Worm (Caenorhabditis elegans) whole organism, L4 larva: ENCODE data around the gene mip-2.

Source experiments
- D1046.2 ChIP-seq: fragments of 200-800 bp; sonication (Bioruptor generic); IDR thresholded peaks from 2 replicates; pipeline ENCODE4 v1.3.6; 2022; ENCODE audit warnings: missing genetic modification characterization, missing compliant biosample characterization
- F26F4.8 ChIP-seq: fragments of 200-800 bp; sonication (Bioruptor generic); conservative IDR thresholded peaks from 2 replicates; pipeline ENCODE4 v1.3.6; 2022; ENCODE audit warnings: missing genetic modification characterization, missing compliant biosample characterization
- R02D3.7 ChIP-seq: fragments of 150-350 bp; sonication (generic microtip); optimal IDR thresholded peaks from 3 replicates; lab custom pipeline; 2014; ENCODE audit warnings: missing biosample characterization, missing genetic modification characterization
- T26A8.4 ChIP-seq: fragments of 200-800 bp; sonication (Bioruptor generic); IDR thresholded peaks from 2 replicates; pipeline ENCODE4 v1.3.6; 2022; ENCODE audit warnings: missing genetic modification characterization, missing compliant biosample characterization
- Y105C5A.15 ChIP-seq: fragments of 200-800 bp; sonication (Bioruptor generic); IDR thresholded peaks from 2 replicates; pipeline ENCODE4 v1.3.6; 2022; ENCODE audit warnings: missing genetic modification characterization, missing compliant biosample characterization
- Y48G9A.11 ChIP-seq: fragments of 200-800 bp; sonication (Bioruptor generic); IDR thresholded peaks from 2 replicates; pipeline ENCODE4 v1.3.6; 2022; ENCODE audit warnings: missing genetic modification reagents, missing genetic modification characterization, missing compliant biosample characterization
- Y5F2A.4 ChIP-seq: fragments of 200-800 bp; sonication (Bioruptor generic); optimal IDR thresholded peaks from 2 replicates; lab custom pipeline; 2018; ENCODE audit warnings: mild to moderate bottlenecking, missing genetic modification characterization, missing compliant biosample characterization
- Y75B8A.6 ChIP-seq: fragments of 200-800 bp; sonication (Bioruptor generic); IDR thresholded peaks from 2 replicates; pipeline ENCODE4 v1.3.6; 2022; ENCODE audit warnings: missing genetic modification reagents, missing genetic modification characterization, missing compliant biosample characterization
- aly-2 ChIP-seq: sonication (generic microtip); optimal IDR thresholded peaks from 2 replicates; lab custom pipeline; 2018; ENCODE audit warnings: missing biosample characterization, missing genetic modification characterization
- arid-1 ChIP-seq: fragments of 200-800 bp; sonication (Bioruptor generic); conservative IDR thresholded peaks from 2 replicates; pipeline ENCODE4 v1.3.6; 2022; ENCODE audit warnings: missing genetic modification reagents, missing genetic modification characterization, missing compliant biosample characterization
- ceh-20 ChIP-seq: fragments of 200-800 bp; sonication (Bioruptor generic); IDR thresholded peaks from 2 replicates; pipeline ENCODE4 v1.3.6; 2022; ENCODE audit warnings: missing genetic modification reagents, missing genetic modification characterization, missing compliant biosample characterization
- ceh-44 ChIP-seq: fragments of 200-800 bp; sonication (Bioruptor generic); IDR thresholded peaks from 2 replicates; pipeline ENCODE4 v1.3.6; 2022; ENCODE audit warnings: missing genetic modification reagents, missing genetic modification characterization, missing compliant biosample characterization
- ceh-82 ChIP-seq: sonication (generic microtip); optimal IDR thresholded peaks from 2 replicates; lab custom pipeline; 2017; ENCODE audit warnings: missing biosample characterization, missing genetic modification characterization
- daf-19 ChIP-seq: fragments of 200-800 bp; sonication (Bioruptor generic); conservative IDR thresholded peaks from 2 replicates; pipeline ENCODE4 v1.3.6; 2022; ENCODE audit warnings: missing genetic modification characterization, missing compliant biosample characterization
- daf-8 ChIP-seq: fragments of 200-800 bp; sonication (Bioruptor generic); IDR thresholded peaks from 2 replicates; pipeline ENCODE4 v1.3.6; 2022; ENCODE audit warnings: missing genetic modification characterization, missing compliant biosample characterization
- dmd-6 ChIP-seq: fragments of 200-800 bp; sonication (Bioruptor generic); IDR thresholded peaks from 2 replicates; pipeline ENCODE4 v1.3.6; 2022; ENCODE audit warnings: missing genetic modification reagents, missing genetic modification characterization, missing compliant biosample characterization
- dmd-8 ChIP-seq: fragments of 200-800 bp; sonication (Bioruptor generic); IDR thresholded peaks from 2 replicates; pipeline ENCODE4 v1.3.6; 2022; ENCODE audit warnings: missing genetic modification characterization, missing compliant biosample characterization
- dmd-9 ChIP-seq: fragments of 200-800 bp; sonication (Bioruptor generic); IDR thresholded peaks from 2 replicates; pipeline ENCODE4 v1.3.6; 2022; ENCODE audit warnings: missing genetic modification reagents, missing genetic modification characterization, missing compliant biosample characterization
- dpl-1 ChIP-seq: fragments of 150-350 bp; optimal IDR thresholded peaks from 2 replicates; lab custom pipeline; 2014; ENCODE audit warnings: missing biosample characterization, missing genetic modification reagents, missing genetic modification characterization
- dve-1 ChIP-seq: sonication (generic microtip); optimal IDR thresholded peaks from 2 replicates; lab custom pipeline; 2017; ENCODE audit warnings: antibody characterized with exemption, mild to moderate bottlenecking, missing genetic modification characterization, missing compliant biosample characterization; ENCODE audit not compliant: insufficient read depth
- egl-43 ChIP-seq: fragments of 200-800 bp; sonication (Bioruptor generic); IDR thresholded peaks from 2 replicates; pipeline ENCODE4 v1.3.6; 2022; ENCODE audit warnings: missing genetic modification reagents, missing genetic modification characterization, missing compliant biosample characterization
- fkh-10 ChIP-seq: fragments of 150-350 bp; optimal IDR thresholded peaks from 2 replicates; lab custom pipeline; 2014; ENCODE audit warnings: missing biosample characterization, missing genetic modification reagents, missing genetic modification characterization
- fos-1 ChIP-seq: fragments of 150-350 bp; optimal IDR thresholded peaks from 2 replicates; lab custom pipeline; 2014; ENCODE audit warnings: missing biosample characterization, missing genetic modification characterization
- lin-1 ChIP-seq: fragments of 200-800 bp; sonication (Bioruptor generic); IDR thresholded peaks from 2 replicates; pipeline ENCODE4 v1.3.6; 2022; ENCODE audit warnings: missing genetic modification reagents, missing genetic modification characterization, missing compliant biosample characterization
- lin-13 ChIP-seq: fragments of 150-350 bp; optimal IDR thresholded peaks from 2 replicates; lab custom pipeline; 2014; ENCODE audit warnings: missing biosample characterization, missing genetic modification reagents, missing genetic modification characterization
- lin-15B ChIP-seq: fragments of 150-350 bp; sonication (generic microtip); optimal IDR thresholded peaks from 3 replicates; lab custom pipeline; 2014; ENCODE audit warnings: missing biosample characterization, missing genetic modification characterization
- lir-3 ChIP-seq: sonication (generic microtip); optimal IDR thresholded peaks from 2 replicates; lab custom pipeline; 2016; ENCODE audit warnings: mild to moderate bottlenecking, missing genetic modification characterization, missing compliant biosample characterization
- madf-9 ChIP-seq: fragments of 200-800 bp; sonication (Bioruptor generic); conservative IDR thresholded peaks from 2 replicates; pipeline ENCODE4 v1.3.6; 2022; ENCODE audit warnings: missing genetic modification reagents, missing genetic modification characterization, missing compliant biosample characterization
- mdl-1 ChIP-seq, 2 experiments: fragments of 150-350 bp in 1 of 2; sonication (generic microtip) in 1 of 2; optimal IDR thresholded peaks; 2 replicates each; lab custom pipeline; 2014 to 2017; ENCODE audit warnings: missing biosample characterization in 2 of 2, missing genetic modification characterization in 2 of 2
- mdt-29 ChIP-seq: fragments of 200-800 bp; sonication (Bioruptor generic); IDR thresholded peaks from 2 replicates; pipeline ENCODE4 v1.3.6; 2022; ENCODE audit warnings: missing genetic modification reagents, missing genetic modification characterization, missing compliant biosample characterization
- mes-2 ChIP-seq: sonication (generic microtip); optimal IDR thresholded peaks from 2 replicates; lab custom pipeline; 2016; ENCODE audit warnings: missing genotype, mild to moderate bottlenecking, missing genetic modification characterization, missing compliant biosample characterization; ENCODE audit not compliant: poor library complexity, severe bottlenecking
- mxl-2 ChIP-seq: fragments of 200-800 bp; sonication (Bioruptor generic); conservative IDR thresholded peaks from 2 replicates; pipeline ENCODE4 v1.3.6; 2022; ENCODE audit warnings: missing genetic modification reagents, missing genetic modification characterization, missing compliant biosample characterization
- mxl-3 ChIP-seq: fragments of 200-800 bp; sonication (Bioruptor generic); optimal IDR thresholded peaks from 2 replicates; lab custom pipeline; 2018; ENCODE audit warnings: mild to moderate bottlenecking, missing genetic modification characterization, missing compliant biosample characterization
- nhr-10 ChIP-seq: fragments of 150-350 bp; optimal IDR thresholded peaks from 2 replicates; lab custom pipeline; 2014; ENCODE audit warnings: missing biosample characterization, missing genetic modification characterization
- nhr-237 ChIP-seq: sonication (generic microtip); optimal IDR thresholded peaks from 2 replicates; lab custom pipeline; 2017; ENCODE audit warnings: missing biosample characterization, missing genetic modification characterization
- nhr-25 ChIP-seq: sonication (generic microtip); optimal IDR thresholded peaks from 2 replicates; lab custom pipeline; 2017; ENCODE audit warnings: missing genetic modification characterization, mild to moderate bottlenecking, missing compliant biosample characterization, antibody characterized with exemption, moderate library complexity, borderline replicate concordance; ENCODE audit not compliant: insufficient read depth
- nhr-41 ChIP-seq: fragments of 200-800 bp; sonication (Bioruptor generic); IDR thresholded peaks from 2 replicates; pipeline ENCODE4 v1.3.6; 2022; ENCODE audit warnings: missing genetic modification reagents, missing genetic modification characterization, missing compliant biosample characterization
- nhr-6 ChIP-seq: fragments of 150-350 bp; optimal IDR thresholded peaks from 2 replicates; lab custom pipeline; 2014; ENCODE audit warnings: missing biosample characterization, missing genetic modification characterization
- nhr-76 ChIP-seq: fragments of 150-350 bp; optimal IDR thresholded peaks from 2 replicates; lab custom pipeline; 2014; ENCODE audit warnings: missing biosample characterization, missing genetic modification characterization
- nhr-77 ChIP-seq: fragments of 150-350 bp; optimal IDR thresholded peaks from 2 replicates; lab custom pipeline; 2014; ENCODE audit warnings: missing biosample characterization, missing genetic modification characterization
- pha-4 ChIP-seq, 2 experiments: fragments of 150-350 bp in 1 of 2; fragments of 200-800 bp in 1 of 2; sonication (Bioruptor generic) in 1 of 2; IDR thresholded peaks in 1 of 2; optimal IDR thresholded peaks in 1 of 2; 2 replicates each; pipeline versions ENCODE4 v1.3.6 to Lab custom; 2014 to 2022; ENCODE audit warnings: missing genetic modification characterization in 2 of 2, missing genetic modification reagents in 2 of 2, missing biosample characterization in 1 of 2, missing compliant biosample characterization in 1 of 2
- skn-1 ChIP-seq: fragments of 150-350 bp; optimal IDR thresholded peaks from 2 replicates; lab custom pipeline; 2014; ENCODE audit warnings: missing biosample characterization, missing genetic modification characterization
- snpc-1.2 ChIP-seq: fragments of 200-800 bp; sonication (Bioruptor generic); IDR thresholded peaks from 2 replicates; pipeline ENCODE4 v1.3.6; 2022; ENCODE audit warnings: missing genetic modification reagents, missing genetic modification characterization, missing compliant biosample characterization
- spr-1 ChIP-seq: sonication (generic microtip); optimal IDR thresholded peaks from 2 replicates; lab custom pipeline; 2016; ENCODE audit warnings: mild to moderate bottlenecking, missing genetic modification characterization, missing compliant biosample characterization
- tra-1 ChIP-seq: fragments of 200-800 bp; sonication (Bioruptor generic); IDR thresholded peaks from 2 replicates; pipeline ENCODE4 v1.3.6; 2022; ENCODE audit warnings: missing genetic modification reagents, missing genetic modification characterization, missing compliant biosample characterization
- unc-130 ChIP-seq: sonication (generic microtip); optimal IDR thresholded peaks from 2 replicates; lab custom pipeline; 2016; ENCODE audit warnings: missing genetic modification reagents, missing genetic modification characterization, missing compliant biosample characterization
- unc-39 ChIP-seq: sonication (generic microtip); optimal IDR thresholded peaks from 2 replicates; lab custom pipeline; 2017; ENCODE audit warnings: missing biosample characterization, missing genetic modification characterization
- zag-1 ChIP-seq: fragments of 150-350 bp; optimal IDR thresholded peaks from 2 replicates; lab custom pipeline; 2014; ENCODE audit warnings: missing biosample characterization, missing genetic modification characterization
- zfp-2 ChIP-seq: sonication (generic microtip); optimal IDR thresholded peaks from 2 replicates; lab custom pipeline; 2016; ENCODE audit warnings: mild to moderate bottlenecking, missing genetic modification characterization, missing compliant biosample characterization
- zip-2 ChIP-seq: fragments of 150-350 bp; optimal IDR thresholded peaks from 2 replicates; lab custom pipeline; 2014; ENCODE audit warnings: missing biosample characterization, missing genetic modification characterization

mip-2 gene

DNA sequence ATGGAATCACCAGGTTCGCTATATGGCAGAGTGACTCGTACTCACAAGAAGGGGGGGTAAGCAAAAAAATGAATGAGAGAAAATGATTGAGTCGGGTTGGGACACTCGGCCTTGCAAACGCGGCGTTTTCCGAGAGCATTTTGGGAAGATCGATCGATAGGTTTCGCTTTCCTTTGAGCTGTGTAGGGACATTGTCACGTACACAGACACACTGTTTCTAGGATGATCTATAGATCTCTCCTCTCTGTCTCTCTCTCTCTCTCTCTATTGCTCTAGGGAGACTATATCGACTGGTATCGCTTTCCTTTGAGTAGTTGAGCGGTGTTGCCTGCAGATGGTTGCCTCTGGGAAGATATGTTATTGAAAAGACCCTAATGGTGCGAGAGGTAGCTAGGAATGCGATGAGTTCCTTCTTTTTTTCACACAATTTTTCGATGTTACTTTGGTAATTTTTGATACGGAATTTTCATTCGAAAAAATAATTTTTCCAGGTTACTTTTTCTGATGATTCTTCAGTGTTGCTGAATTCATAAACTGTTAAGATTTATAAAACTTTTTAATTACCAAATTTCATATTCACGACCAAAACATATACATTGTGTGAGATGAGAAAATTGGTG is 21.9 kb downstream of the mip-2 start, which contains the start of gene H37A05.4 (continued):
- no peak for TF ChIP-seq unc-39
- TF ChIP-seq R02D3.7, result no peak
- TF ChIP-seq madf-9 (GFP tag; lab: Robert Waterston, UW), result no peak
- no peak for TF ChIP-seq F26F4.8 (GFP tag; lab: Robert Waterston, UW)
- TF ChIP-seq Y75B8A.6 (GFP tag; lab: Robert Waterston, UW), result no peak
- peak; percentile 5 for TF ChIP-seq mxl-3 (GFP tag; lab: Kevin White, UChicago)
- no peak for TF ChIP-seq zag-1 (tag; lab: Kevin White, UChicago)
- TF ChIP-seq aly-2 (tag; lab: Kevin White, UChicago), result no peak
- no peak for TF ChIP-seq mdl-1 (tag; optimal IDR thresholded peaks at IDR 0.05; lab: Kevin White, UChicago)
- TF ChIP-seq zfp-2 (tag; lab: Kevin White, UChicago), result no peak
- TF ChIP-seq nhr-41, result peak; percentile 16; the same call in 1 of the 2 replicates
- no peak for TF ChIP-seq ceh-82 (tag; lab: Kevin White, UChicago)
- TF ChIP-seq snpc-1.2 (GFP tag; lab: Robert Waterston, UW), result no peak
- TF ChIP-seq egl-43, result 0 out of 2 replicates have a peak, but pooled peaks have one; percentile 35
- TF ChIP-seq dmd-6 (GFP tag; lab: Robert Waterston, UW), result peak; percentile 31
- TF ChIP-seq daf-8 (GFP tag; lab: Robert Waterston, UW), result no peak
- TF ChIP-seq unc-130, result no peak
- TF ChIP-seq skn-1 (tag; lab: Kevin White, UChicago), result no peak
- peak; percentile 51; the same call in 1 of the 2 replicates for TF ChIP-seq pha-4 (GFP tag; IDR thresholded peaks at IDR 0.05; lab: Robert Waterston, UW)
- TF ChIP-seq pha-4 (tag; optimal IDR thresholded peaks at IDR 0.05; lab: Kevin White, UChicago), result no peak
- TF ChIP-seq mdt-29, result peak; percentile 18; the same call in 1 of the 2 replicates
- TF ChIP-seq zip-2 (tag; lab: Kevin White, UChicago), result peak; percentile 35
- no peak for TF ChIP-seq dpl-1 (GFP tag; lab: Kevin White, UChicago)
- no peak for TF ChIP-seq nhr-25
- TF ChIP-seq spr-1 (tag; lab: Kevin White, UChicago), result peak; percentile 8
- TF ChIP-seq Y48G9A.11 (GFP tag; lab: Robert Waterston, UW), result peak; percentile 50; the same call in 1 of the 2 replicates
- TF ChIP-seq dmd-8 (GFP tag; lab: Robert Waterston, UW), result no peak
- no peak for TF ChIP-seq nhr-237 (tag; lab: Kevin White, UChicago)
- TF ChIP-seq daf-19, result no peak
- peak; percentile 60; the same call in 1 of the 2 replicates for TF ChIP-seq ceh-20
- TF ChIP-seq tra-1, result no peak
- TF ChIP-seq dmd-9, result no peak
- TF ChIP-seq lir-3 (tag; lab: Kevin White, UChicago), result no peak
- TF ChIP-seq fkh-10 (GFP tag; lab: Kevin White, UChicago), result no peak
- TF ChIP-seq nhr-6 (tag; lab: Kevin White, UChicago), result no peak
- TF ChIP-seq arid-1 (GFP tag; lab: Robert Waterston, UW), result peak; percentile 42; the same call in 1 of the 2 replicates
- TF ChIP-seq lin-13 (GFP tag; lab: Kevin White, UChicago), result no peak
- TF ChIP-seq mxl-2, result no peak
- no peak for TF ChIP-seq ceh-44 (GFP tag; lab: Robert Waterston, UW)
- TF ChIP-seq lin-15B (tag; lab: Kevin White, UChicago), result no peak
- peak; percentile 38 for TF ChIP-seq mes-2 (tag; lab: Kevin White, UChicago)
- 0 out of 2 replicates have a peak, but pooled peaks have one; percentile 22 for TF ChIP-seq lin-1 (GFP tag; lab: Robert Waterston, UW)
- TF ChIP-seq D1046.2 (GFP tag; lab: Robert Waterston, UW), result 0 out of 2 replicates have a peak, but pooled peaks have one; percentile 42
- peak; percentile 81 for TF ChIP-seq Y105C5A.15 (GFP tag; lab: Robert Waterston, UW)
- peak; percentile 50; the same call in 1 of the 2 replicates for TF ChIP-seq T26A8.4 (GFP tag; lab: Robert Waterston, UW)
- peak; percentile 39 for TF ChIP-seq Y5F2A.4 (GFP tag; lab: Kevin White, UChicago)
- TF ChIP-seq nhr-77 (tag; lab: Kevin White, UChicago), result no peak
- no peak for TF ChIP-seq nhr-10
- no peak for TF ChIP-seq nhr-76 (tag; lab: Kevin White, UChicago)
- peak; percentile 29 for TF ChIP-seq dve-1 (tag; lab: Kevin White, UChicago)
- no peak for TF ChIP-seq fos-1 (tag; lab: Kevin White, UChicago)
